Fruit fly (Drosophila melanogaster): Measurements from ENCODE around the gene Rad17.

Gene Rad17

dm6 chr3R:14679381-14680111 is 16.5 kb upstream of the Rad17 start:
- no peak for TF ChIP-seq CG32006 (GFP tag; optimal IDR thresholded peaks at IDR 0.05)
- no peak for TF ChIP-seq Sox15 (GFP tag; optimal IDR thresholded peaks at IDR 0.05)
- TF ChIP-seq CG15336 (GFP tag; IDR thresholded peaks at IDR 0.05) = no peak
- TF ChIP-seq svp (GFP tag) = no peak
- no peak for TF ChIP-seq CG8632 (GFP tag; optimal IDR thresholded peaks at IDR 0.05)
- TF ChIP-seq Met (GFP tag; optimal IDR thresholded peaks at IDR 0.05) = no peak
- no peak for TF ChIP-seq CG6163 (GFP tag; IDR thresholded peaks at IDR 0.05)
- TF ChIP-seq esn (GFP tag; optimal IDR thresholded peaks at IDR 0.05) = no peak
- TF ChIP-seq pdm3 (GFP tag; optimal IDR thresholded peaks at IDR 0.05) = no peak
- no peak for TF ChIP-seq CG11762 (GFP tag; optimal IDR thresholded peaks at IDR 0.05; ENCODE audit: insufficient read depth)
- TF ChIP-seq CG10669 (GFP tag; optimal IDR thresholded peaks at IDR 0.05) = no peak
- TF ChIP-seq CG11902 (GFP tag; optimal IDR thresholded peaks at IDR 0.05) = no peak

dm6 chr3R:14677814-14678213 is 14.8 kb upstream of the Rad17 start:
- TF ChIP-seq esn (GFP tag; optimal IDR thresholded peaks at IDR 0.05) (no peak), CG15336 (GFP tag; IDR thresholded peaks at IDR 0.05) (no peak), Blimp-1 (GFP tag; optimal IDR thresholded peaks at IDR 0.05) (peak; percentile 83), Ets96B (tag; optimal IDR thresholded peaks at IDR 0.05) (no peak), fkh (GFP tag; optimal IDR thresholded peaks at IDR 0.05) (no peak), OdsH (GFP tag; optimal IDR thresholded peaks at IDR 0.05) (no peak), Sox102F (GFP tag; optimal IDR thresholded peaks at IDR 0.05) (peak; percentile 1), CG7368 (GFP tag; optimal IDR thresholded peaks at IDR 0.05) (no peak), CG6163 (GFP tag; IDR thresholded peaks at IDR 0.05) (peak; percentile 31; the same call in 1 of the 3 replicates), CG11902 (GFP tag; optimal IDR thresholded peaks at IDR 0.05) (no peak), ss (GFP tag; optimal IDR thresholded peaks at IDR 0.05) (peak; percentile 12 to 55), CG6854 (GFP tag; optimal IDR thresholded peaks at IDR 0.05) (peak; percentile 46), Lpt (GFP tag; optimal IDR thresholded peaks at IDR 0.05) (no peak), dsx (GFP tag; optimal IDR thresholded peaks at IDR 0.05; ENCODE audit: poor library complexity, severe bottlenecking) (peak; percentile 26), Eip75B (GFP tag; optimal IDR thresholded peaks at IDR 0.05) (no peak), Sox14 (GFP tag; optimal IDR thresholded peaks at IDR 0.05) (peak; percentile 53), Sox15 (GFP tag; optimal IDR thresholded peaks at IDR 0.05) (no peak), svp (GFP tag) (peak; percentile 62), CG1621 (tag; optimal IDR thresholded peaks at IDR 0.05) (peak; percentile 22), Hr39 (GFP tag; optimal IDR thresholded peaks at IDR 0.05) (no peak), CG8119 (GFP tag; IDR thresholded peaks at IDR 0.05) (no peak), salr (GFP tag; optimal IDR thresholded peaks at IDR 0.05) (no peak), fd59A (GFP tag; optimal IDR thresholded peaks at IDR 0.05) (no peak), CG34406 (GFP tag; optimal IDR thresholded peaks at IDR 0.05) (no peak), CG8632 (GFP tag; optimal IDR thresholded peaks at IDR 0.05) (no peak), CG3032 (tag; optimal IDR thresholded peaks at IDR 0.05) (no peak), CG16779 (tag; optimal IDR thresholded peaks at IDR 0.05) (no peak)

- peak; percentile 6 for TF ChIP-seq Sox102F (GFP tag; optimal IDR thresholded peaks at IDR 0.05)
- TF ChIP-seq Sox14 (GFP tag; optimal IDR thresholded peaks at IDR 0.05) = no peak
- peak; percentile 83 for TF ChIP-seq svp (GFP tag)
- peak; percentile 89 for TF ChIP-seq Eip78C (GFP tag)
- TF ChIP-seq lz (GFP tag; optimal IDR thresholded peaks at IDR 0.05) = no peak
- TF ChIP-seq topi (GFP tag; optimal IDR thresholded peaks at IDR 0.05) = peak; percentile 40
- TF ChIP-seq Met (GFP tag; optimal IDR thresholded peaks at IDR 0.05) = peak; percentile 33
These were observed 14.1 kb upstream of the Rad17 start for dm6 chr3R:14677065-14677464.

- TF ChIP-seq CG8119 (GFP tag; IDR thresholded peaks at IDR 0.05) (peak; percentile 74), Ets21C (GFP tag; optimal IDR thresholded peaks at IDR 0.05) (peak; percentile 8), CG10631 (GFP tag; optimal IDR thresholded peaks at IDR 0.05) (peak; percentile 64), pdm3 (GFP tag; optimal IDR thresholded peaks at IDR 0.05) (peak; percentile 60), salr (GFP tag; optimal IDR thresholded peaks at IDR 0.05) (peak; percentile 10 to 32), esn (GFP tag; optimal IDR thresholded peaks at IDR 0.05) (peak; percentile 77), svp (GFP tag) (peak; percentile 90), Ets96B (tag; optimal IDR thresholded peaks at IDR 0.05) (peak; percentile 70), ss (GFP tag; optimal IDR thresholded peaks at IDR 0.05) (no peak), CG8632 (GFP tag; optimal IDR thresholded peaks at IDR 0.05) (peak; percentile 53), Eip78C (GFP tag) (peak; percentile 96), CG6792 (GFP tag; optimal IDR thresholded peaks at IDR 0.05) (peak; percentile 60), achi (GFP tag; optimal IDR thresholded peaks at IDR 0.05) (peak; percentile 57), Hr4 (GFP tag; optimal IDR thresholded peaks at IDR 0.05) (peak; percentile 50), dac (GFP tag; optimal IDR thresholded peaks at IDR 0.05) (no peak), OdsH (GFP tag; optimal IDR thresholded peaks at IDR 0.05) (peak; percentile 62), CG1621 (tag; optimal IDR thresholded peaks at IDR 0.05) (peak; percentile 53), CG3919 (GFP tag; optimal IDR thresholded peaks at IDR 0.05) (peak; percentile 62), Lpt (GFP tag; optimal IDR thresholded peaks at IDR 0.05) (no peak), Met (GFP tag; optimal IDR thresholded peaks at IDR 0.05) (peak; percentile 75), Hr39 (GFP tag; optimal IDR thresholded peaks at IDR 0.05) (peak; percentile 60), CG10669 (GFP tag; optimal IDR thresholded peaks at IDR 0.05) (peak; percentile 64)
These were observed 11.8 kb upstream of the Rad17 start for dm6 chr3R:14674762-14675161.

All from whole organism, prepupa.